Fruit fly (Drosophila melanogaster) whole organism: ENCODE measurements around the gene fwe.

Source experiments
- CG8478 ChIP-seq: fragments of >200 bp; optimal IDR thresholded peaks from 2 replicates; lab custom pipeline; 2018; ENCODE audit warnings: inconsistent platforms
- pan ChIP-seq: fragments of >200 bp; optimal IDR thresholded peaks from 2 replicates; lab custom pipeline; 2017
- psq ChIP-seq: fragments of >200 bp; optimal IDR thresholded peaks from 2 replicates; lab custom pipeline; 2017
- usp ChIP-seq: fragments of >200 bp; optimal IDR thresholded peaks from 2 replicates; lab custom pipeline; 2017; ENCODE audit warnings: missing biosample characterization, missing genetic modification characterization, mixed read lengths

- TF ChIP-seq psq (lab: Kevin White, UChicago) (no peak), CG8478 (lab: Kevin White, UChicago) (no peak), pan (lab: Kevin White, UChicago) (no peak), usp (GFP tag; lab: Kevin White, UChicago) (no peak)
These were observed 14.1 kb downstream of the fwe start for dm6 chr3L:15802117-15802516.
